Worm (Caenorhabditis elegans) whole organism, young adult: ENCODE data around the gene K02A6.4.
A peak's percentile ranks its signal among the peaks of the same experiment; 100 is the strongest.

Experiments
- B0019.2 ChIP-seq: fragments of 200-800 bp; sonication (Bioruptor generic); conservative IDR thresholded peaks from 2 replicates; pipeline ENCODE4 v1.3.6; 2022; ENCODE audit warnings: missing genetic modification reagents, missing genetic modification characterization, missing compliant biosample characterization
- B0035.1 ChIP-seq: sonication (generic microtip); optimal IDR thresholded peaks from 2 replicates; lab custom pipeline; 2016; ENCODE audit warnings: missing genetic modification characterization, mild to moderate bottlenecking, missing compliant biosample characterization, missing genotype, missing genetic modification reagents
- B0336.3 ChIP-seq: fragments of 200-800 bp; sonication (Bioruptor generic); IDR thresholded peaks from 2 replicates; pipeline ENCODE4 v1.3.6; 2022; ENCODE audit warnings: missing genetic modification characterization, missing compliant biosample characterization
- C06A6.2 ChIP-seq: fragments of 200-800 bp; sonication (Bioruptor generic); conservative IDR thresholded peaks from 2 replicates; pipeline ENCODE4 v1.3.6; 2022; ENCODE audit warnings: missing genetic modification characterization, missing compliant biosample characterization
- F37B4.10 ChIP-seq: fragments of 200-800 bp; sonication (Bioruptor generic); IDR thresholded peaks from 2 replicates; pipeline ENCODE4 v1.3.6; 2022; ENCODE audit warnings: missing genetic modification characterization, missing compliant biosample characterization
- F55B11.4 ChIP-seq: sonication (generic microtip); optimal IDR thresholded peaks from 2 replicates; lab custom pipeline; 2016; ENCODE audit warnings: missing compliant biosample characterization, missing genetic modification characterization, borderline replicate concordance; ENCODE audit not compliant: insufficient read depth
- F57A8.1 ChIP-seq: fragments of 200-800 bp; sonication (Bioruptor generic); optimal IDR thresholded peaks from 2 replicates; lab custom pipeline; 2018; ENCODE audit warnings: mild to moderate bottlenecking, missing genetic modification characterization, moderate library complexity, missing compliant biosample characterization
- K12H6.12 ChIP-seq: fragments of 200-800 bp; sonication (Bioruptor generic); optimal IDR thresholded peaks from 2 replicates; lab custom pipeline; 2018; ENCODE audit warnings: mild to moderate bottlenecking, missing genetic modification characterization, missing compliant biosample characterization
- Y56A3A.18 ChIP-seq: fragments of 200-800 bp; sonication (Bioruptor generic); IDR thresholded peaks from 2 replicates; pipeline ENCODE4 v1.3.6; 2022; ENCODE audit warnings: missing genetic modification reagents, missing genetic modification characterization, missing compliant biosample characterization
- Y67H2A.10 ChIP-seq: fragments of 200-800 bp; sonication (Bioruptor generic); conservative IDR thresholded peaks from 2 replicates; pipeline ENCODE4 v1.3.6; 2022; ENCODE audit warnings: missing genetic modification reagents, missing genetic modification characterization, missing compliant biosample characterization
- ZK185.1 ChIP-seq: sonication (generic microtip); optimal IDR thresholded peaks from 2 replicates; lab custom pipeline; 2016; ENCODE audit warnings: mild to moderate bottlenecking, missing genetic modification characterization, missing compliant biosample characterization; ENCODE audit not compliant: poor library complexity, severe bottlenecking
- aptf-3 ChIP-seq: fragments of 200-800 bp; sonication (Bioruptor generic); IDR thresholded peaks from 2 replicates; pipeline ENCODE4 v1.3.6; 2022; ENCODE audit warnings: missing genetic modification characterization, missing compliant biosample characterization
- atf-7 ChIP-seq: sonication (generic microtip); optimal IDR thresholded peaks from 2 replicates; lab custom pipeline; 2017; ENCODE audit warnings: mild to moderate bottlenecking, missing genetic modification characterization, missing compliant biosample characterization
- bed-1 ChIP-seq: fragments of 200-800 bp; sonication (Bioruptor generic); IDR thresholded peaks from 2 replicates; pipeline ENCODE4 v1.3.6; 2022; ENCODE audit warnings: missing genetic modification reagents, missing genetic modification characterization, missing compliant biosample characterization
- bed-2 ChIP-seq: fragments of 200-800 bp; sonication (Bioruptor generic); IDR thresholded peaks from 2 replicates; pipeline ENCODE4 v1.3.6; 2022; ENCODE audit warnings: missing genetic modification reagents, missing genetic modification characterization, missing compliant biosample characterization
- ccch-3 ChIP-seq: fragments of 200-800 bp; sonication (Bioruptor generic); optimal IDR thresholded peaks from 2 replicates; lab custom pipeline; 2018; ENCODE audit warnings: mild to moderate bottlenecking, missing genetic modification characterization, missing compliant biosample characterization
- dpff-1 ChIP-seq: sonication (generic microtip); optimal IDR thresholded peaks from 2 replicates; lab custom pipeline; 2017; ENCODE audit warnings: mild to moderate bottlenecking, missing genetic modification characterization, missing compliant biosample characterization
- dpl-1 ChIP-seq: fragments of 150-350 bp; optimal IDR thresholded peaks from 2 replicates; lab custom pipeline; 2014; ENCODE audit warnings: missing biosample characterization, missing genetic modification reagents, missing genetic modification characterization
- egl-18 ChIP-seq: fragments of 200-800 bp; sonication (Bioruptor generic); IDR thresholded peaks from 2 replicates; pipeline ENCODE4 v1.3.6; 2022; ENCODE audit warnings: missing genetic modification reagents, missing genetic modification characterization, missing compliant biosample characterization
- egl-44 ChIP-seq: fragments of 200-800 bp; sonication (Bioruptor generic); IDR thresholded peaks from 2 replicates; pipeline ENCODE4 v1.3.6; 2022; ENCODE audit warnings: missing genetic modification reagents, missing genetic modification characterization, missing compliant biosample characterization
- ets-4 ChIP-seq: fragments of 200-800 bp; sonication (Bioruptor generic); optimal IDR thresholded peaks from 2 replicates; lab custom pipeline; 2018; ENCODE audit warnings: mild to moderate bottlenecking, missing genetic modification characterization, missing compliant biosample characterization
- fkh-3 ChIP-seq: sonication (generic microtip); optimal IDR thresholded peaks from 2 replicates; lab custom pipeline; 2016; ENCODE audit warnings: mild to moderate bottlenecking, missing genetic modification characterization, missing compliant biosample characterization
- hlh-12 ChIP-seq: sonication (generic microtip); optimal IDR thresholded peaks from 2 replicates; lab custom pipeline; 2016; ENCODE audit warnings: missing genetic modification characterization, missing compliant biosample characterization
- lag-1 ChIP-seq: fragments of 200-800 bp; sonication (Bioruptor generic); IDR thresholded peaks from 2 replicates; pipeline ENCODE4 v1.3.6; 2022; ENCODE audit warnings: missing genetic modification reagents, missing genetic modification characterization, missing compliant biosample characterization
- lin-54 ChIP-seq: fragments of 200-800 bp; sonication (Bioruptor generic); optimal IDR thresholded peaks from 2 replicates; lab custom pipeline; 2018; ENCODE audit warnings: mild to moderate bottlenecking, missing genetic modification characterization, missing compliant biosample characterization
- lsl-1 ChIP-seq: fragments of 200-800 bp; sonication (Bioruptor generic); optimal IDR thresholded peaks from 2 replicates; lab custom pipeline; 2018; ENCODE audit warnings: mild to moderate bottlenecking, missing genetic modification characterization, moderate library complexity, missing compliant biosample characterization
- madf-10 ChIP-seq: sonication (generic microtip); optimal IDR thresholded peaks from 2 replicates; lab custom pipeline; 2016; ENCODE audit warnings: mild to moderate bottlenecking, missing genetic modification characterization, missing compliant biosample characterization
- madf-6 ChIP-seq: fragments of 200-800 bp; sonication (Bioruptor generic); IDR thresholded peaks from 2 replicates; pipeline ENCODE4 v1.3.6; 2022; ENCODE audit warnings: missing genetic modification reagents, missing genetic modification characterization, missing compliant biosample characterization
- mel-28 ChIP-seq: sonication (generic microtip); optimal IDR thresholded peaks from 2 replicates; lab custom pipeline; 2016; ENCODE audit warnings: borderline replicate concordance, mild to moderate bottlenecking, missing genetic modification characterization, missing compliant biosample characterization
- nhr-80 ChIP-seq: sonication (generic microtip); optimal IDR thresholded peaks from 2 replicates; lab custom pipeline; 2016; ENCODE audit warnings: missing genetic modification characterization, missing compliant biosample characterization
- nhr-90 ChIP-seq: sonication (generic microtip); optimal IDR thresholded peaks from 2 replicates; lab custom pipeline; 2016; ENCODE audit warnings: missing genotype, mild to moderate bottlenecking, missing genetic modification characterization, missing compliant biosample characterization
- rec-8 ChIP-seq, 2 experiments: sonication (generic microtip); optimal IDR thresholded peaks; 2 replicates each; lab custom pipeline; 2016; ENCODE audit warnings: mild to moderate bottlenecking in 2 of 2, missing genetic modification characterization in 2 of 2, missing genetic modification reagents in 2 of 2, missing genotype in 2 of 2, missing biosample characterization in 1 of 2, missing compliant biosample characterization in 1 of 2, moderate library complexity in 1 of 2
- zfh-2 ChIP-seq: fragments of 200-800 bp; sonication (Bioruptor generic); conservative IDR thresholded peaks from 2 replicates; pipeline ENCODE4 v1.3.6; 2022; ENCODE audit warnings: missing genetic modification reagents, missing genetic modification characterization, missing compliant biosample characterization
- ztf-26 ChIP-seq: sonication (generic microtip); optimal IDR thresholded peaks from 2 replicates; lab custom pipeline; 2017; ENCODE audit warnings: missing genetic modification characterization, missing compliant biosample characterization

The K02A6.4 gene

ce11 chrX:8231858-8232257 lies 13.3 kb upstream of the K02A6.4 start, which contains the start of gene K02A6.3 (continued):
- TF ChIP-seq F37B4.10 (GFP tag; lab: Robert Waterston, UW) (no peak), dpff-1 (tag; lab: Kevin White, UChicago) (no peak), Y67H2A.10 (no peak), nhr-90 (tag; lab: Kevin White, UChicago) (peak; percentile 24), rec-8 (tag; optimal IDR thresholded peaks at IDR 0.05; lab: Kevin White, UChicago) (no peak), lag-1 (GFP tag; lab: Robert Waterston, UW) (no peak), ZK185.1 (tag; lab: Kevin White, UChicago) (peak; percentile 69), aptf-3 (GFP tag; lab: Robert Waterston, UW) (no peak), Y56A3A.18 (GFP tag; lab: Robert Waterston, UW) (no peak)

- TF ChIP-seq fkh-3 (tag; lab: Kevin White, UChicago) (no peak), ZK185.1 (tag; lab: Kevin White, UChicago) (no peak), ccch-3 (GFP tag; lab: Kevin White, UChicago) (no peak), atf-7 (tag; lab: Kevin White, UChicago) (no peak), K12H6.12 (tag; lab: Kevin White, UChicago) (no peak), madf-10 (tag; lab: Kevin White, UChicago) (no peak), rec-8 (tag; optimal IDR thresholded peaks at IDR 0.05; lab: Kevin White, UChicago) (no peak), madf-6 (no peak), bed-1 (GFP tag; lab: Robert Waterston, UW) (no peak), hlh-12 (tag; lab: Kevin White, UChicago) (no peak), ztf-26 (tag; lab: Kevin White, UChicago) (no peak), ets-4 (no peak)
Observed at ce11 chrX:8230579-8230978, 12.0 kb upstream of the K02A6.4 start.

- 0 out of 2 replicates have a peak, but pooled peaks have one; percentile 8 for TF ChIP-seq B0336.3
- TF ChIP-seq bed-2 (GFP tag; lab: Robert Waterston, UW): no peak
- no peak for TF ChIP-seq zfh-2 (GFP tag; lab: Robert Waterston, UW)
- no peak for TF ChIP-seq lsl-1 (GFP tag; lab: Kevin White, UChicago)
- TF ChIP-seq C06A6.2 (GFP tag; lab: Robert Waterston, UW): no peak
- TF ChIP-seq B0035.1 (tag; lab: Kevin White, UChicago): no peak
Observed at ce11 chrX:8229221-8229620, 10.7 kb upstream of the K02A6.4 start.

- TF ChIP-seq lin-54 (GFP tag; lab: Kevin White, UChicago) (no peak), F57A8.1 (GFP tag; lab: Kevin White, UChicago) (no peak), ets-4 (no peak), madf-10 (tag; lab: Kevin White, UChicago) (no peak), nhr-80 (no peak), dpl-1 (GFP tag; lab: Kevin White, UChicago) (no peak), egl-44 (no peak)
Observed at ce11 chrX:8224916-8225315, 6.4 kb upstream of the K02A6.4 start, which contains the start of gene K02A6.2. Gene K02A6.2 (minus strand): TSS chrX:8225016.

- TF ChIP-seq madf-6 (no peak), zfh-2 (GFP tag; lab: Robert Waterston, UW) (no peak), F55B11.4 (tag; lab: Kevin White, UChicago) (no peak), egl-18 (GFP tag; lab: Robert Waterston, UW) (no peak), mel-28 (tag; lab: Kevin White, UChicago) (no peak), B0019.2 (GFP tag; lab: Robert Waterston, UW) (no peak)
Observed at ce11 chrX:8219428-8219827, 875 bp upstream of the K02A6.4 start, which contains the start of gene K02A6.1. Gene K02A6.1 (plus strand): TSS chrX:8219728.
